Worm (Caenorhabditis elegans) whole organism, L4/young adult: Measurements from ENCODE around the gene F59F3.6.

Experiments used
- W03F9.2 ChIP-seq: fragments of 150-350 bp; optimal IDR thresholded peaks from 2 replicates; lab custom pipeline; 2014; ENCODE audit warnings: missing biosample characterization, missing genetic modification characterization
- dao-5 ChIP-seq: sonication (generic microtip); optimal IDR thresholded peaks from 2 replicates; lab custom pipeline; 2016; ENCODE audit warnings: missing genotype, missing genetic modification characterization, moderate library complexity, missing compliant biosample characterization

ce11 chrX:10989286-10989685 lies 9.8 kb downstream of the F59F3.6 start:
- TF ChIP-seq dao-5 (no peak), W03F9.2 (tag; lab: Kevin White, UChicago) (no peak)
